Worm (Caenorhabditis elegans): Measurements from ENCODE around the gene F19B10.10.

F19B10.10 gene

ce11 chrII:3680366-3680765 is 849 bp downstream of the F19B10.10 start:
- no peak for TF ChIP-seq elt-3 (tag; optimal IDR thresholded peaks at IDR 0.05)
- TF ChIP-seq blmp-1 (tag; optimal IDR thresholded peaks at IDR 0.05), result no peak
- TF ChIP-seq lin-13 (tag; optimal IDR thresholded peaks at IDR 0.05), result no peak
- no peak for TF ChIP-seq tbx-8 (GFP tag; optimal IDR thresholded peaks at IDR 0.05)
- TF ChIP-seq unc-120 (tag; optimal IDR thresholded peaks at IDR 0.05; ENCODE audit: poor library complexity, severe bottlenecking), result no peak
- TF ChIP-seq ceh-43 (GFP tag; optimal IDR thresholded peaks at IDR 0.05), result no peak
- TF ChIP-seq unc-39 (tag; optimal IDR thresholded peaks at IDR 0.05), result no peak
- TF ChIP-seq ceh-83 (GFP tag; optimal IDR thresholded peaks at IDR 0.05), result no peak

DNA sequence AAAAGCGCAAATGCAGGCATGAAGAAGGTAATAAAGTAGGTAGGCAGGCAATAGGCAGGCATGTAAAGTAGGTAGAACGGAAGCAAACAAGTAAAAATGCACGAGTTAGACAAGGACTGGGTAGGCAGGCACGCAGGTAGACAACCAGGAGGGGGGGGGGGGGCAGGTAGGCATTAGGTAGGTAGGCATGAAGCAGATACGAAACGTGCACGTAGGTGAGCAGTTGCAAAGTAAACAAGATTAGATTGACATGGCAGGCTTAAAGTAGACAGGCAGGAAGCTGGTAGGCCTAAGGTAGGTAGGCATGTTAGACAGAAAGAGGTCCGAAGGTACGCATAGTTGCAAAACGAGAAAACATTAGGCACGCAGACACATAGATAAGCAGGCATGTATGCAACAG is 2.2 kb downstream of the F19B10.10 start:
- TF ChIP-seq nhr-237 (tag; optimal IDR thresholded peaks at IDR 0.05) (no peak), sem-2 (GFP tag; optimal IDR thresholded peaks at IDR 0.05) (no peak), M03D4.4 (tag; optimal IDR thresholded peaks at IDR 0.05) (no peak), lsy-2 (tag; optimal IDR thresholded peaks at IDR 0.05) (no peak), flh-1 (GFP tag; optimal IDR thresholded peaks at IDR 0.05) (no peak), elt-3 (tag; optimal IDR thresholded peaks at IDR 0.05) (no peak), lin-32 (GFP tag; optimal IDR thresholded peaks at IDR 0.05) (no peak), blmp-1 (tag; optimal IDR thresholded peaks at IDR 0.05) (no peak), cnd-1 (tag; optimal IDR thresholded peaks at IDR 0.05) (no peak), lin-13 (tag; optimal IDR thresholded peaks at IDR 0.05) (no peak), tbx-8 (GFP tag; optimal IDR thresholded peaks at IDR 0.05) (no peak), mep-1 (tag; optimal IDR thresholded peaks at IDR 0.05) (no peak), unc-62 (GFP tag; optimal IDR thresholded peaks at IDR 0.05) (no peak), ham-2 (GFP tag; optimal IDR thresholded peaks at IDR 0.05) (no peak), mab-5 (tag; optimal IDR thresholded peaks at IDR 0.05) (no peak), nhr-76 (tag; optimal IDR thresholded peaks at IDR 0.05) (no peak), nhr-28 (tag; optimal IDR thresholded peaks at IDR 0.05) (no peak), drap-1 (GFP tag; optimal IDR thresholded peaks at IDR 0.05) (no peak)

DNA sequence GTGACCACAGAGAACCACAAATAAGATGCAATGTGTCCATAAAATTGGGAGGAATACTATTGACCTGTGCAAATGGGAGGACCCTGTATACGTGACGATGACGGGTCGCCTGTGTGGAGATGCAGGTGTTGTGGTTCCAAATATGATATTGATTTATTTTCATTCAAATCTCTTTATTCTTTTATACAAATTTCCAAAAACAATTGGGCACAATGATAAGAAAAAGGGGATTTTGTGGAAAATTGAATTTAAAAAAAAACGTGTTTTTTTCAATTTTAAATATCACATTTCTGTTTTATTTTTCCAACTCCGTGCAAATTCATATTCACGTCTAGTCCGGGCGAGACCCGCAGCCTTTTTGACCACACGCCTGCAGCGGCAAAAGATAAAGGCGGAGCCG is 6.0 kb downstream of the F19B10.10 start, which contains the start of gene F19B10.2:
Gene F19B10.2, plus strand, starts transcription at position 301 of the 400 bp plus-strand sequence.
- no peak for TF ChIP-seq zip-8 (tag; optimal IDR thresholded peaks at IDR 0.05)
- TF ChIP-seq elt-3 (tag; optimal IDR thresholded peaks at IDR 0.05), result no peak
- TF ChIP-seq unc-62 (GFP tag; optimal IDR thresholded peaks at IDR 0.05), result no peak
- no peak for TF ChIP-seq snpc-4 (tag; optimal IDR thresholded peaks at IDR 0.05)
- TF ChIP-seq mep-1 (tag; optimal IDR thresholded peaks at IDR 0.05), result no peak
- TF ChIP-seq ceh-43 (GFP tag; optimal IDR thresholded peaks at IDR 0.05), result no peak
- TF ChIP-seq ztf-11 (tag; optimal IDR thresholded peaks at IDR 0.05), result no peak
- TF ChIP-seq hlh-1 (tag; optimal IDR thresholded peaks at IDR 0.05), result no peak
- TF ChIP-seq lin-13 (tag; optimal IDR thresholded peaks at IDR 0.05), result no peak
- no peak for TF ChIP-seq unc-120 (tag; optimal IDR thresholded peaks at IDR 0.05; ENCODE audit: poor library complexity, severe bottlenecking)
- TF ChIP-seq elt-1 (tag; optimal IDR thresholded peaks at IDR 0.05; ENCODE audit: borderline replicate concordance, insufficient read depth), result no peak
- no peak for TF ChIP-seq flh-1 (GFP tag; optimal IDR thresholded peaks at IDR 0.05)
- TF ChIP-seq unc-39 (tag; optimal IDR thresholded peaks at IDR 0.05), result no peak
- no peak for TF ChIP-seq nhr-237 (tag; optimal IDR thresholded peaks at IDR 0.05)
- TF ChIP-seq ceh-39 (tag; optimal IDR thresholded peaks at IDR 0.05), result no peak
- TF ChIP-seq ham-2 (GFP tag; optimal IDR thresholded peaks at IDR 0.05), result no peak

- TF ChIP-seq ceh-43 (GFP tag; optimal IDR thresholded peaks at IDR 0.05) (no peak), nhr-237 (tag; optimal IDR thresholded peaks at IDR 0.05) (no peak), nhr-28 (tag; optimal IDR thresholded peaks at IDR 0.05) (no peak), hlh-1 (tag; optimal IDR thresholded peaks at IDR 0.05) (no peak), M03D4.4 (tag; optimal IDR thresholded peaks at IDR 0.05) (no peak), flh-1 (GFP tag; optimal IDR thresholded peaks at IDR 0.05) (no peak), unc-120 (tag; optimal IDR thresholded peaks at IDR 0.05; ENCODE audit: poor library complexity, severe bottlenecking) (no peak), mls-2 (tag; optimal IDR thresholded peaks at IDR 0.05) (no peak), snpc-4 (tag; optimal IDR thresholded peaks at IDR 0.05) (no peak), tbx-8 (GFP tag; optimal IDR thresholded peaks at IDR 0.05) (no peak), lsy-2 (tag; optimal IDR thresholded peaks at IDR 0.05) (no peak), ham-2 (GFP tag; optimal IDR thresholded peaks at IDR 0.05) (no peak), nhr-12 (tag; optimal IDR thresholded peaks at IDR 0.05) (no peak), elt-3 (tag; optimal IDR thresholded peaks at IDR 0.05) (no peak), cnd-1 (tag; optimal IDR thresholded peaks at IDR 0.05) (no peak), nhr-76 (tag; optimal IDR thresholded peaks at IDR 0.05) (no peak), ztf-11 (tag; optimal IDR thresholded peaks at IDR 0.05) (no peak), sptf-1 (tag; optimal IDR thresholded peaks at IDR 0.05) (no peak), ceh-83 (GFP tag; optimal IDR thresholded peaks at IDR 0.05) (no peak)
These were observed 7.7 kb downstream of the F19B10.10 start, which contains the start of gene sea-1 for ce11 chrII:3673493-3673892. Gene sea-1, minus strand, starts transcription at chrII:3673593.

All from whole organism, mixed stage, embryonic.